Worm (Caenorhabditis elegans): ENCODE results near the gene hdl-1.
A peak's percentile ranks its signal among the peaks of the same experiment; 100 is the strongest.

The hdl-1 gene

ce11 chrIV:11914837-11915737, 34.5 kb downstream of the hdl-1 start, which contains the start of gene fat-6:
fat-6 (minus strand) TSS chrIV:11915687.
- TF ChIP-seq zag-1 (tag; optimal IDR thresholded peaks at IDR 0.05) (no peak), pha-4 (tag; optimal IDR thresholded peaks at IDR 0.05) (no peak), nhr-23 (tag; optimal IDR thresholded peaks at IDR 0.05) (peak; percentile 37), nhr-43 (tag; optimal IDR thresholded peaks at IDR 0.05; ENCODE audit: poor library complexity, severe bottlenecking) (peak; percentile 20), jun-1 (tag; optimal IDR thresholded peaks at IDR 0.05) (peak; percentile 62), nfya-1 (tag; optimal IDR thresholded peaks at IDR 0.05; ENCODE audit: insufficient read depth) (peak; percentile 17), pqm-1 (tag; optimal IDR thresholded peaks at IDR 0.05) (peak; percentile 54), ama-1 (optimal IDR thresholded peaks at IDR 0.05) (peak; percentile 38), elt-2 (tag; optimal IDR thresholded peaks at IDR 0.05) (peak; percentile 75)

ce11 chrIV:11914260-11914836, 35.3 kb downstream of the hdl-1 start:
- TF ChIP-seq unc-62 (GFP tag; optimal IDR thresholded peaks at IDR 0.05) (no peak), ama-1 (optimal IDR thresholded peaks at IDR 0.05) (peak; percentile 31)

DNA sequence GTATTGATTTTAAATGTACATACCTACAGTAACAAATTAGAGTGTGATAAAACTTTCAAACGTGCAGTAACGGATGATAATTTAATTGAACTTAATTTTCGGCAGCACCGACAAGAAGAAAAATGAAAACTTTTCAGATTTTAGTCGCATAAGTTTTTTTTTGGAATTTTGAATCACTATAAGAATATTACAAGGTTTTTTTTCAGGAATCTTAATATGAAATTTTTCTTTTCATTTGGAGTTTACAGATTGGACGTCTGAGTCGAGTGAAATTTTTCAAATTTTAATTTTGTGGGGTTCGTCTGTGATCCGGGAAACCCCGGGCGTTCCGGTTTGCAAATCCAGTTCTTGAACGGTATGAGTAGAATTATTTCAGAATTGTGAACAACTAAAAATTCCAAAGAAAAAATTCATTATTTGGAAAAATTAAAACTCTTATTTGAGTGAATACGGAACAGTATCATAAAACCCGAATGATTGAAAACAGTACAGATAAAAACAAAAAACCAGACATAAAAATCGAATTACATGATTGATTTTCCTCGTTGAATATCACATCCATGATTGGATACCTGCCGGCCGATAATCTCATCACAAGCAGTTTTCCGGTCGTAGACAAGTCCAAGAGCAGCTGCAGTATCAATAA, 36.2 kb downstream of the hdl-1 start:
- peak; percentile 44 for TF ChIP-seq elt-2 (tag; optimal IDR thresholded peaks at IDR 0.05)
- no peak for TF ChIP-seq daf-12 (tag; optimal IDR thresholded peaks at IDR 0.05)
- TF ChIP-seq zag-1 (tag; optimal IDR thresholded peaks at IDR 0.05) = no peak
- no peak for TF ChIP-seq elt-1 (tag; optimal IDR thresholded peaks at IDR 0.05)
- TF ChIP-seq unc-39 (tag; optimal IDR thresholded peaks at IDR 0.05) = no peak
- peak; percentile 39 for TF ChIP-seq aly-2 (tag; optimal IDR thresholded peaks at IDR 0.05)
- no peak for TF ChIP-seq hmg-11 (tag; optimal IDR thresholded peaks at IDR 0.05)
- peak; percentile 25 for TF ChIP-seq pqm-1 (tag; optimal IDR thresholded peaks at IDR 0.05)
- TF ChIP-seq fkh-10 (GFP tag; optimal IDR thresholded peaks at IDR 0.05) = no peak
- no peak for TF ChIP-seq ceh-28 (tag; optimal IDR thresholded peaks at IDR 0.05)
- TF ChIP-seq tbx-2 (tag; optimal IDR thresholded peaks at IDR 0.05) = no peak
- TF ChIP-seq nhr-25 (tag; optimal IDR thresholded peaks at IDR 0.05) = no peak
- TF ChIP-seq nhr-12 (tag; optimal IDR thresholded peaks at IDR 0.05) = no peak
- TF ChIP-seq ceh-9 (tag; optimal IDR thresholded peaks at IDR 0.05) = no peak

DNA sequence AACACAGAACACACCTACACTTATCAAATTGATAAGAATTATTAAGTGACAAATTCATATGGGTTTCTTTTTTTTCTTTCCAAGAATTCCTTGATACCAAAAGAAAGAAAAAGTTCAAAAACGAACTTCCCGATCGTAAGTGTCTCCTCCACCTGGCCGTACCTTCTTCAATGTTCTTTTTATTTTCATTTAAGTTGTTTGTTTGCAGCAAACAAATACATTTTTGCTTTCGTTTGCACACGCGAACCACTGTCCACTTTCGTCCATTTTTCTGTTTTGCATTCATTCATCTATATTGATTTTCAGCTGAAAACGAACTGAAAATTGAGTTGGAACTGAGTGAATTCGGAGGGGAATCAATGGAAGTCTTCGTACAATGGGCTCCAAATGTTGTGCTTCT, 37.9 kb downstream of the hdl-1 start, which contains the start of gene VZK822L.2:
Gene VZK822L.2, plus strand, starts transcription at position 301 of the 400 bp plus-strand sequence.
- TF ChIP-seq elt-2 (tag; optimal IDR thresholded peaks at IDR 0.05) (peak; percentile 43), pqm-1 (tag; optimal IDR thresholded peaks at IDR 0.05) (peak; percentile 39), ZK546.5 (tag; optimal IDR thresholded peaks at IDR 0.05) (no peak)

DNA sequence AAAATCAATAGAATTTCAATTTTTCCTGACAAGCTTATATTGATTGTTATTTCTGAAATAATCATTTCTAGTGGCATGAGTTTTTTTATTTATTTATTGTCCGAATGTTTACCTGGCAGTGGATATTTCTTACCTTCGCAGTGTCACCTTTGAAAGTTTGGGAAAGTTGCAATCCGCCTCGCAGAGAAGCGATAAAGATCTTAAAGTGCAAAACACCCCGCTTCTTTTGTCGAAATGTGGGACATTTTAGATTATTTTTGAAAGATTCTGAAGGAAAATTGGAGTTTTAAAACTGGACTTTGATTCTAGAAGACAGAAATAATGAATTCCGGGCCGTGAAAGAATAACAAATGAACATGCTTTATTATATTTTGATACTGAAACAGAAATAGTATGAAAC, 40.9 kb downstream of the hdl-1 start:
- TF ChIP-seq ceh-82 (tag; optimal IDR thresholded peaks at IDR 0.05) (no peak), nhr-23 (tag; optimal IDR thresholded peaks at IDR 0.05) (peak; percentile 49), elt-1 (tag; optimal IDR thresholded peaks at IDR 0.05) (peak; percentile 24), ama-1 (optimal IDR thresholded peaks at IDR 0.05) (no peak), nhr-28 (tag; optimal IDR thresholded peaks at IDR 0.05) (no peak), pha-4 (tag; optimal IDR thresholded peaks at IDR 0.05) (no peak), aly-2 (tag; optimal IDR thresholded peaks at IDR 0.05) (no peak), skn-1 (tag; optimal IDR thresholded peaks at IDR 0.05) (no peak), jun-1 (tag; optimal IDR thresholded peaks at IDR 0.05) (no peak), daf-12 (tag; optimal IDR thresholded peaks at IDR 0.05) (no peak)

DNA sequence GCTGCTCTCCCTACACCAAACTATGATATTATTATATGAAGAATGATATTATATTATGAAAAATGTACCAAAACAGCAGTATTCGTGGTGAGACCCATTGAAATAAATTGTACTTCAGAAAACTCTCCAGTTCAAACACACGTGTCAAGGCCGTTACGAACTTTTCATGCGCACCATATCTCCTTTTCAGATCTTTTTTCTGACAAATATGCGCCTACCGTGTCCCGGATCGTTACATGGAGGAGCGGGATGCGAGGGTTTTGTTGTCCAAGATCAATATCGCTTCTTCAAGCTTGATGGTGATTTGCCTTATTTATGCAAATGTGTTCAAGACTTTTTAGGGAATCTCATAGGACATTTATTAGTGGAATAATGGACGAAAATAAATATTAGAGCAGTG, 45.9 kb downstream of the hdl-1 start:
- TF ChIP-seq nhr-23 (tag; optimal IDR thresholded peaks at IDR 0.05) = no peak
- TF ChIP-seq nhr-43 (tag; optimal IDR thresholded peaks at IDR 0.05; ENCODE audit: poor library complexity, severe bottlenecking) = peak; percentile 61
- no peak for TF ChIP-seq nhr-25 (tag; optimal IDR thresholded peaks at IDR 0.05)
- TF ChIP-seq elt-1 (tag; optimal IDR thresholded peaks at IDR 0.05) = peak; percentile 70

DNA sequence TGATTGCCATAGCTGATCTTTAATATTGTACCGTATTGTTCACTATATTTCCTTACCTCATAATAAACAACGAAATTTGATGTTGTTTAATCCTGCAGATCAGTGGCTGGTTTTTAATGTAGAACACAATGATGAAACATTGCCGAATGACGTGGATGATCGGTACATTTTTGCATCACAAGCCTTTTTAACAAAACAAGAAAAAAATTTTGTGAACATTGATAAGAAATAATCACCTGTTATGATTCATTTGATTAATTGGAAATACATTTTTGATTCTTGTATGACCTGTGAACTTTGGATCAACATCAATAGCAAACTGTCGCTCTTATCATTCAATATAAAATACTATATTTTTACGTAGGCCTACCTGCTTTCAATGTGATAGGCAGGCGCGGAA, 46.8 kb downstream of the hdl-1 start:
- TF ChIP-seq nfya-1 (tag; optimal IDR thresholded peaks at IDR 0.05; ENCODE audit: insufficient read depth) (peak; percentile 2), nhr-43 (tag; optimal IDR thresholded peaks at IDR 0.05; ENCODE audit: poor library complexity, severe bottlenecking) (peak; percentile 82), nhr-23 (tag; optimal IDR thresholded peaks at IDR 0.05) (peak; percentile 20), nhr-28 (tag; optimal IDR thresholded peaks at IDR 0.05) (no peak), elt-2 (tag; optimal IDR thresholded peaks at IDR 0.05) (no peak), nhr-25 (tag; optimal IDR thresholded peaks at IDR 0.05) (peak; percentile 6)

All from whole organism, L3 larva.